Worm (Caenorhabditis elegans) whole organism, early embryonic: Measurements from ENCODE around the gene Y113G7A.12.

Experiments used
- B0310.2 ChIP-seq: sonication (generic microtip); optimal IDR thresholded peaks from 2 replicates; lab custom pipeline; 2016; ENCODE audit warnings: mild to moderate bottlenecking, missing genetic modification characterization, missing compliant biosample characterization
- F13C5.2 ChIP-seq: sonication (generic microtip); optimal IDR thresholded peaks from 2 replicates; lab custom pipeline; 2017; ENCODE audit warnings: mild to moderate bottlenecking, missing genetic modification characterization, inconsistent platforms, missing compliant biosample characterization
- aly-1 ChIP-seq: sonication (generic microtip); optimal IDR thresholded peaks from 2 replicates; lab custom pipeline; 2016; ENCODE audit warnings: missing genetic modification characterization, missing compliant biosample characterization
- ama-1 ChIP-seq: fragments of 150-350 bp; optimal IDR thresholded peaks from 2 replicates; lab custom pipeline; 2014
- ceh-13 ChIP-seq: fragments of 200-800 bp; sonication (Bioruptor generic); optimal IDR thresholded peaks from 2 replicates; lab custom pipeline; 2018; ENCODE audit warnings: mild to moderate bottlenecking, missing genetic modification characterization, missing compliant biosample characterization
- ceh-36 ChIP-seq: sonication (generic microtip); optimal IDR thresholded peaks from 2 replicates; lab custom pipeline; 2016; ENCODE audit warnings: missing genetic modification characterization, inconsistent platforms, missing compliant biosample characterization
- ets-7 ChIP-seq: sonication (generic microtip); optimal IDR thresholded peaks from 2 replicates; lab custom pipeline; 2016; ENCODE audit warnings: missing genotype, missing genetic modification characterization, missing compliant biosample characterization
- flt-1 ChIP-seq: fragments of 200-800 bp; sonication (Bioruptor generic); IDR thresholded peaks from 2 replicates; pipeline ENCODE4 v1.3.6; 2022; ENCODE audit warnings: missing genetic modification characterization, missing compliant biosample characterization
- hmbx-1 ChIP-seq: sonication (generic microtip); optimal IDR thresholded peaks from 2 replicates; lab custom pipeline; 2016; ENCODE audit warnings: mild to moderate bottlenecking, missing genetic modification characterization, missing compliant biosample characterization
- hmg-4 ChIP-seq: fragments of 200-800 bp; sonication (Bioruptor generic); optimal IDR thresholded peaks from 2 replicates; lab custom pipeline; 2018; ENCODE audit warnings: mild to moderate bottlenecking, missing genetic modification characterization, missing compliant biosample characterization
- hnd-1 ChIP-seq: sonication (generic microtip); optimal IDR thresholded peaks from 2 replicates; lab custom pipeline; 2016; ENCODE audit warnings: missing genetic modification characterization, missing compliant biosample characterization
- pes-1 ChIP-seq: fragments of 200-800 bp; sonication (Bioruptor generic); IDR thresholded peaks from 2 replicates; pipeline ENCODE4 v1.3.6; 2022; ENCODE audit warnings: missing genetic modification reagents, missing genetic modification characterization, missing compliant biosample characterization
- scrt-1 ChIP-seq: fragments of 200-800 bp; sonication (Bioruptor generic); IDR thresholded peaks from 2 replicates; pipeline ENCODE4 v1.3.6; 2022; ENCODE audit warnings: missing genetic modification characterization, missing compliant biosample characterization
- sea-1 ChIP-seq: fragments of 200-800 bp; sonication (Bioruptor generic); conservative IDR thresholded peaks from 2 replicates; pipeline ENCODE4 v1.3.6; 2022; ENCODE audit warnings: missing genetic modification characterization, missing compliant biosample characterization
- tbx-11 ChIP-seq: fragments of 200-800 bp; sonication (Bioruptor generic); IDR thresholded peaks from 2 replicates; pipeline ENCODE4 v1.3.6; 2022; ENCODE audit warnings: missing genetic modification characterization, missing compliant biosample characterization
- tbx-37 ChIP-seq: fragments of 200-800 bp; sonication (Bioruptor generic); conservative IDR thresholded peaks from 2 replicates; pipeline ENCODE4 v1.3.6; 2022; ENCODE audit warnings: missing genetic modification reagents, missing genetic modification characterization, missing compliant biosample characterization
- tra-4 ChIP-seq: sonication (generic microtip); optimal IDR thresholded peaks from 2 replicates; lab custom pipeline; 2017; ENCODE audit warnings: missing genetic modification characterization, missing compliant biosample characterization

Y113G7A.12 gene

DNA sequence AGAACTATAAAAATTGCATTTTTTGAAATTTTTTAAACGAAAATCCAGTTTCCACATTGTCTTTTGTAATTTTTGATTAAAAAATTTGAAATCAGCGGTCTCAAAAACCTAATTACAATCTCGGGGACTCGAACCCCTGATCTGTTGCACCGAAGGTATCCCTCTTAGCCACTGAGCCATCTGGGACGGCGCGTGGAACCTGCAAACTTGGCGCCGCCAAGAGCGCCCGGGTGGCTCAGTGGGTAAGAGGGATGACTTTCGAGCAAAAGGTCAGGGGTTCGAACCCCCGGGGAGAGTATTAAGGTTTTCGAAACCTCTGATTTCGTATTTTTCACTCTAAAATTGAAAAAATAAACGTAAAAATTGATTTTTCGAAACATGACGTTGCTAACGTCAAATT, 19.4 kb upstream of the Y113G7A.12 start:
- TF ChIP-seq ama-1 (lab: Kevin White, UChicago) (no peak), hnd-1 (no peak), ets-7 (no peak), pes-1 (GFP tag; lab: Robert Waterston, UW) (no peak)

DNA sequence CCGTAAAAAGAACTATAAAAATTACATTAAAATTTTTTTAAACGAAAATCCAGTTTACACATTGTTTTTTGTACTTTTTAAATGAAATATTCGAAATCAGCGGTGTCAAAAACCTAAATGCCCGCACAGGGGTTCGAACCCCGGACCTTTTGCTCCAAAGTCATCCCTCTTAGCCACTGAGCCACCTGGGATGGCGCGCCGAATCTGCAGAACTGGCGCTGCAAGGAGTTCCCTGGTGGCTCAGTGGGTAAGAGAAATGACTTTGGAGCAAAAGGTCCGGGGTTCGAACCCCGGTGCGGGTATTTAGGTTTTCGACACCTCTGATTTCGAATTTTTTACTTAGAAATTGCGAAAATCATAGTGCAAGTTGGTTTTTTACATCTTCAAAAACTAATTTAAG, 18.8 kb upstream of the Y113G7A.12 start:
- TF ChIP-seq ceh-36 (tag; lab: Kevin White, UChicago) (no peak), hnd-1 (no peak)

DNA sequence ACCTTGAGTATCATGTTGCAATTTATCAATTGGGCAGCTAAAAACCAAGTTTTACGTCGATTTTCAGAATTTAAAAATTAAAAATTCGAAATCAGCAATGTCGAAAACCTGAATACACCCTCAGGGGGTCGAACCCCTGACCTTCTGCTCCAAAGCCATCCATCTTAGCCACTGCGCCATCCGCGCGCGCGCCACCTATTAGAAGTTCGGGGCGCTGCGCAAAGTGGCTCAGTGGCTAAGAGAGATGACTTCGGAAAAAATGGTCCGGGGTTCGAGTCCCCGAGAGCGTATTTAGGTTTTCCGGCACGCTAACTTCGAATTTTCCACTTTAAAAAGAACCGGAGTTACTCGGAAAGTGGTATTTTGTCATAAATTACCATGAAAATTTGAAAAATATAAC, 18.0 kb upstream of the Y113G7A.12 start:
- no peak for TF ChIP-seq F13C5.2
- no peak for TF ChIP-seq scrt-1 (GFP tag; lab: Robert Waterston, UW)
- no peak for TF ChIP-seq hmg-4 (GFP tag; lab: Kevin White, UChicago)
- no peak for TF ChIP-seq sea-1 (GFP tag; lab: Robert Waterston, UW)
- TF ChIP-seq ets-7: no peak
- TF ChIP-seq hnd-1: no peak
- TF ChIP-seq ama-1 (lab: Kevin White, UChicago): no peak
- no peak for TF ChIP-seq hmbx-1 (tag; lab: Kevin White, UChicago)
- TF ChIP-seq ceh-13 (GFP tag; lab: Kevin White, UChicago): no peak
- TF ChIP-seq pes-1 (GFP tag; lab: Robert Waterston, UW): no peak
- no peak for TF ChIP-seq aly-1 (tag; lab: Kevin White, UChicago)

DNA sequence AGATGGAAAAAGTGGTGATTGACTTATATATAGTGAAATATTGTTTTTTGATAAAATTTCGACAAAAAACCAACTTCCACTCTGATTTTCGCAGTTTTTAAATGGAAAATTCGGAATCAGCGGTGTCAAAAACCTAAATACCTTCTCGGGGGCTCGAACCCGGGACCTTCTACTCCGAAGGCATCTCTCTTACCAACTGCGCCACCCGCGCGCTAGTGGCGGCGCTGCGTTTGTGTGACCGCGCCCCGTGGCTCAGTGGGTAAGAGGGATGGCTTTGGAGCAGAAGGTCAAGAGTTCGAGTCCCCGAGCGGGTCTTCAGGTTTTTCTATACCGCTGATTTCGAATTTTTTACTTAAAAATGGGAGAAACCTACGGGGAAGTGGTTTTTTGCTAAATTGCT, 17.2 kb upstream of the Y113G7A.12 start:
- TF ChIP-seq hmbx-1 (tag; lab: Kevin White, UChicago) (no peak), F13C5.2 (no peak), ets-7 (no peak)

DNA sequence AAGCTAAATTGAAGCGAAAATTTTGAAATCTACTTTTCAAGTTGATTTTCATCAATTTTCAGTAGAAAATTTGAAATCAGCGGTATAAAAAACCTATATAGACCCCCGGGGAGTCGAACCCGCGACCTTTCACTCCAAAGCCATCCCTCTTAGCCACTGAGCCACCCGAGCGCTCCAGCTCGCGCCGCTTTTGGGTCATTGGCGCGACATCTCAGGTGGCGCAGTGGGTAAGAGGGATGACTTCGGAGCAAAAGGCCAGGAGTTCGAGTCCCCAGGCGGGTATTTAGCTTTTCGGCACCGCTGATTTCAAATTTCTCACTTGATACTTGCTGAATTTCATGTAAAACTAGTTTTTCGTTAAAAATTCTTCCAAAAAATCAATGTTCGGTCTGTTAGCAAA, 15.7 kb upstream of the Y113G7A.12 start:
- TF ChIP-seq ceh-36 (tag; lab: Kevin White, UChicago) (no peak), tbx-11 (no peak), sea-1 (GFP tag; lab: Robert Waterston, UW) (no peak), ceh-13 (GFP tag; lab: Kevin White, UChicago) (no peak), ets-7 (no peak), tra-4 (tag; lab: Kevin White, UChicago) (no peak), F13C5.2 (no peak), ama-1 (lab: Kevin White, UChicago) (no peak), hmbx-1 (tag; lab: Kevin White, UChicago) (no peak), hmg-4 (GFP tag; lab: Kevin White, UChicago) (no peak), scrt-1 (GFP tag; lab: Robert Waterston, UW) (no peak), B0310.2 (tag; lab: Kevin White, UChicago) (no peak), tbx-37 (GFP tag; lab: Robert Waterston, UW) (no peak)

DNA sequence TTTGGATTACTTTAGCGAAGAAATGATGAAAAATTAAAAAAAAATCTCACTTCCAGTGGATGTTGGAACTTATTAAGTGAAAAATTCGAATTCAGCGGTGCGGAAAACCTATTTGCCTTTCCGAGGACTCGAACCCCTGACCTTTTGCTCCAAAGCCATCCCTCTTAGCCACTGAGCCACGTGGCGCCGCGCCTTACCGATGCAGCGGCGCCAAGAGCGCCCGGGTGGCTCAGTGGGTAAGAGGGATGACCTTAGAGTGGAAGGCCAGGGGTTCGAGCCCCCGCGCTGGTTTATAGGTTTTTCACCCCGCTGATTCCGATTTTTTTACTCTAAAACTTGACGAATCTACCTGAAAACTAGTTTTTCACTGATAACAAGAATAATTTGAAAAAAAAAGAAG, 14.8 kb upstream of the Y113G7A.12 start:
- TF ChIP-seq pes-1 (GFP tag; lab: Robert Waterston, UW) (peak; percentile 37; the same call in 1 of the 2 replicates), ceh-36 (tag; lab: Kevin White, UChicago) (no peak), ceh-13 (GFP tag; lab: Kevin White, UChicago) (no peak), scrt-1 (GFP tag; lab: Robert Waterston, UW) (no peak)

DNA sequence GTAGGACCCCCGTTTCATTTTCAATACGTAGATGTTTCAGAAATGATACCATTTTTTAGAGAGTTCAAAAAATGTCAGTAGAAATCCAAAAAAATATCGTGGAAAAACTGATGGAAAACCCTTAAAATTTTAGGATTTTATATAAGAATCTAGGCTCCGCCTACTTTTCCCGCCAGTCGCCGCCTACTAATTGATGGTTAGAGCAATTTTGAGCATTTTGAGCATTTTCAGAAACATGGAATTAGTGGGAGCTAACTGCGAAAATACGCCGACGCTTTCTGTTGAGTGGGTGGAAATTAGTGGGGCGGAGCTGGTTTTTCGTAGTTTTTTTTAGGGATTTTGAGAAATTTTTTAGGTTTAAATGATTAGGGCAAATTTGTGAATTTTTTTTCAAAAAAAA, 9.2 kb upstream of the Y113G7A.12 start, which contains the start of gene ssu-1:
ssu-1 (minus strand) TSS at position 101 of the 400 bp plus-strand sequence.
- TF ChIP-seq pes-1 (GFP tag; lab: Robert Waterston, UW) (no peak), hmbx-1 (tag; lab: Kevin White, UChicago) (no peak), ceh-36 (tag; lab: Kevin White, UChicago) (no peak), aly-1 (tag; lab: Kevin White, UChicago) (no peak), B0310.2 (tag; lab: Kevin White, UChicago) (no peak), flt-1 (GFP tag; lab: Robert Waterston, UW) (no peak), ets-7 (no peak), tbx-37 (GFP tag; lab: Robert Waterston, UW) (no peak), F13C5.2 (no peak), scrt-1 (GFP tag; lab: Robert Waterston, UW) (no peak), hmg-4 (GFP tag; lab: Kevin White, UChicago) (no peak), ceh-13 (GFP tag; lab: Kevin White, UChicago) (no peak), ama-1 (lab: Kevin White, UChicago) (no peak), sea-1 (GFP tag; lab: Robert Waterston, UW) (no peak), tbx-11 (no peak)

DNA sequence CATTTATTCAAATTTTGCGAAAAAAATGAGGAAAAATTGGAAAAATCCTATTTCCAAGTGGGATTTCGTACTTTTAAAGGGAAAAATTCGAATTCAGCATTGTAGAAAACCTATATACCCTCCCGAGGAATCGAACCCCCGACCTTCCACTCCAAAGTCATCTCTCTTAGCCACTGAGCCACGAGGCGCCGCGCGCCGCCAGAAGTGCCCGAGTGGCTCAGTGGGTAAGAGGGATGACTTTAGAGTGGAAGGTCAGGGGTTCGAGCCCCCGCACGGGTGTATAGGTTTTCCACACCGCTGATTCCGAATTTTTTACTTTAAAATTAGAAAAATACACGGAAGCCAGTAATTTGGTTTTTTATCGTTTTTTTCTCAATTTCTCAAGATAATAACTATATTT, 7.6 kb upstream of the Y113G7A.12 start:
- TF ChIP-seq tra-4 (tag; lab: Kevin White, UChicago) (no peak), sea-1 (GFP tag; lab: Robert Waterston, UW) (no peak), ceh-36 (tag; lab: Kevin White, UChicago) (no peak), pes-1 (GFP tag; lab: Robert Waterston, UW) (no peak), scrt-1 (GFP tag; lab: Robert Waterston, UW) (no peak), tbx-37 (GFP tag; lab: Robert Waterston, UW) (no peak), hmbx-1 (tag; lab: Kevin White, UChicago) (no peak), B0310.2 (tag; lab: Kevin White, UChicago) (no peak)

DNA sequence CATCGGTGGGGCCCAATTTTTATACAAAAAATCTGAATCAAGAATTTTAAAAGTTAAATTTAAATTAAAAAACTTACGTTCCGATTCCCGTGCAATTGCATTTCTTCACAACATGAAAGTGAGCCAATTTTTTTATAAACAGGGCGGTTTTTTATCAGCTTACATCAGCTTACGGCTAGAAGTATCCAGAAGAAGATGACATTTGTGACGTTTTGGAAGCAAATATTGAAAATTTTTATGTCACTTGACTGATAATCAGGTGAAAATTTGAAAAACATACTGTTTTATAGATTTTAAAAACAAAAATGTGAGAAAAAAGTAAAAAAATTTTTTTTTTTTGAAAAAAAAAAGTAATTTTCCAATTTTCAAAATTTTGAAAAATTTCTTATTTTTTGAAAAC, 7.1 kb upstream of the Y113G7A.12 start, which contains the start of gene Y113G7A.22:
Y113G7A.22 (minus strand) TSS at position 101 of the 400 bp plus-strand sequence.
- TF ChIP-seq ama-1 (lab: Kevin White, UChicago) (no peak), hmbx-1 (tag; lab: Kevin White, UChicago) (no peak), hmg-4 (GFP tag; lab: Kevin White, UChicago) (no peak), aly-1 (tag; lab: Kevin White, UChicago) (no peak), ets-7 (no peak), tra-4 (tag; lab: Kevin White, UChicago) (no peak), scrt-1 (GFP tag; lab: Robert Waterston, UW) (no peak), tbx-37 (GFP tag; lab: Robert Waterston, UW) (no peak), B0310.2 (tag; lab: Kevin White, UChicago) (no peak)
